Fruit fly (Drosophila melanogaster) whole organism, adult: ENCODE results near the gene Calx.

Source experiments
- CG12768 ChIP-seq: fragments of 200-800 bp; sonication (Bioruptor generic); optimal IDR thresholded peaks from 2 replicates; lab custom pipeline; 2017; ENCODE audit warnings: missing biosample characterization, missing genetic modification characterization, mild to moderate bottlenecking, moderate library complexity, missing genetic modification reagents
- CG14711 ChIP-seq: fragments of 200-800 bp; sonication (Bioruptor generic); optimal IDR thresholded peaks from 2 replicates; lab custom pipeline; 2018; ENCODE audit warnings: missing biosample characterization, mild to moderate bottlenecking, missing genetic modification characterization, moderate library complexity
- CG1620 ChIP-seq: fragments of 200-800 bp; sonication (Bioruptor generic); optimal IDR thresholded peaks from 2 replicates; lab custom pipeline; 2016; ENCODE audit warnings: missing biosample characterization, missing genetic modification characterization
- CG5204 ChIP-seq: fragments of 200-800 bp; sonication (Bioruptor generic); optimal IDR thresholded peaks from 2 replicates; lab custom pipeline; 2016; ENCODE audit warnings: missing biosample characterization, missing genetic modification characterization
- CG7045 ChIP-seq: fragments of 200-800 bp; sonication (Bioruptor generic); optimal IDR thresholded peaks from 2 replicates; lab custom pipeline; 2017; ENCODE audit warnings: missing biosample characterization, mild to moderate bottlenecking, missing genetic modification characterization
- CG7101 ChIP-seq: fragments of 200-800 bp; sonication (Bioruptor generic); optimal IDR thresholded peaks from 2 replicates; lab custom pipeline; 2018; ENCODE audit warnings: missing biosample characterization, mild to moderate bottlenecking, missing genetic modification characterization, moderate library complexity
- Crg-1 ChIP-seq: fragments of 200-800 bp; sonication (Bioruptor generic); optimal IDR thresholded peaks from 2 replicates; lab custom pipeline; 2016; ENCODE audit warnings: missing biosample characterization, missing genetic modification characterization
- Mnt ChIP-seq: fragments of 200-800 bp; sonication (Bioruptor generic); optimal IDR thresholded peaks from 2 replicates; lab custom pipeline; 2016; ENCODE audit warnings: missing biosample characterization, mild to moderate bottlenecking, missing genetic modification characterization
- bab1 ChIP-seq: fragments of 200-800 bp; sonication (Bioruptor generic); optimal IDR thresholded peaks from 3 replicates; lab custom pipeline; 2019; ENCODE audit warnings: missing biosample characterization, mild to moderate bottlenecking, missing genetic modification characterization, moderate library complexity
- cnc ChIP-seq, 2 experiments: fragments of >200 bp; optimal IDR thresholded peaks; 2 replicates each; lab custom pipeline; 2017
- kay ChIP-seq: fragments of 200-800 bp; sonication (Bioruptor generic); peaks from one replicate; lab custom pipeline; 2016; ENCODE audit warnings: missing biosample characterization, missing genetic modification characterization, borderline replicate concordance
- pad ChIP-seq: fragments of 200-800 bp; sonication (Bioruptor generic); optimal IDR thresholded peaks from 3 replicates; lab custom pipeline; 2017; ENCODE audit warnings: missing biosample characterization, missing genetic modification characterization, mild to moderate bottlenecking, moderate library complexity, missing genetic modification reagents
- toe ChIP-seq: fragments of 200-800 bp; sonication (Bioruptor generic); optimal IDR thresholded peaks from 2 replicates; lab custom pipeline; 2016; ENCODE audit warnings: missing biosample characterization, missing genetic modification characterization

dm6 chr3R:21001123-21001522, 23.1 kb downstream of the Calx start:
- TF ChIP-seq CG7101 (tag; lab: Kevin White, UChicago) (no peak), kay (GFP tag; lab: Kevin White, UChicago) (peak; percentile 78), bab1 (GFP tag; lab: Kevin White, UChicago) (no peak), CG14711 (tag; lab: Kevin White, UChicago) (no peak), cnc (optimal IDR thresholded peaks at IDR 0.05; lab: Kevin White, UChicago) (no peak), CG1620 (no peak), CG5204 (no peak), pad (GFP tag; lab: Kevin White, UChicago) (no peak), toe (GFP tag; lab: Kevin White, UChicago) (no peak), Mnt (GFP tag; lab: Kevin White, UChicago) (no peak), Crg-1 (GFP tag; lab: Kevin White, UChicago) (peak; percentile 4), CG7045 (GFP tag; lab: Kevin White, UChicago) (no peak), CG12768 (GFP tag; lab: Kevin White, UChicago) (no peak)
